Worm (Caenorhabditis elegans) whole organism, L4 larva: ENCODE measurements around the gene clec-165.

Experiments
- F37D6.2 ChIP-seq: sonication (generic microtip); optimal IDR thresholded peaks from 2 replicates; lab custom pipeline; 2016; ENCODE audit warnings: mild to moderate bottlenecking, missing genetic modification characterization, missing compliant biosample characterization
- R02D3.7 ChIP-seq: fragments of 150-350 bp; sonication (generic microtip); optimal IDR thresholded peaks from 3 replicates; lab custom pipeline; 2014; ENCODE audit warnings: missing biosample characterization, missing genetic modification characterization
- T20F7.1 ChIP-seq: fragments of 200-800 bp; sonication (Bioruptor generic); optimal IDR thresholded peaks from 2 replicates; lab custom pipeline; 2018; ENCODE audit warnings: mild to moderate bottlenecking, missing genetic modification characterization, missing compliant biosample characterization
- T26A8.4 ChIP-seq: fragments of 200-800 bp; sonication (Bioruptor generic); IDR thresholded peaks from 2 replicates; pipeline ENCODE4 v1.3.6; 2022; ENCODE audit warnings: missing genetic modification characterization, missing compliant biosample characterization
- Y48G9A.11 ChIP-seq: fragments of 200-800 bp; sonication (Bioruptor generic); IDR thresholded peaks from 2 replicates; pipeline ENCODE4 v1.3.6; 2022; ENCODE audit warnings: missing genetic modification reagents, missing genetic modification characterization, missing compliant biosample characterization
- Y75B8A.6 ChIP-seq: fragments of 200-800 bp; sonication (Bioruptor generic); IDR thresholded peaks from 2 replicates; pipeline ENCODE4 v1.3.6; 2022; ENCODE audit warnings: missing genetic modification reagents, missing genetic modification characterization, missing compliant biosample characterization
- ZK337.2 ChIP-seq: fragments of 200-800 bp; sonication (Bioruptor generic); IDR thresholded peaks from 2 replicates; pipeline ENCODE4 v1.3.6; 2022; ENCODE audit warnings: missing genetic modification reagents, missing genetic modification characterization, missing compliant biosample characterization
- ceh-20 ChIP-seq: fragments of 200-800 bp; sonication (Bioruptor generic); IDR thresholded peaks from 2 replicates; pipeline ENCODE4 v1.3.6; 2022; ENCODE audit warnings: missing genetic modification reagents, missing genetic modification characterization, missing compliant biosample characterization
- ceh-62 ChIP-seq: sonication (generic microtip); optimal IDR thresholded peaks from 2 replicates; lab custom pipeline; 2017; ENCODE audit warnings: missing biosample characterization, missing genetic modification characterization
- cey-2 ChIP-seq: sonication (generic microtip); optimal IDR thresholded peaks from 3 replicates; lab custom pipeline; 2017; ENCODE audit warnings: missing genetic modification characterization, mild to moderate bottlenecking, missing compliant biosample characterization, antibody characterized with exemption, borderline replicate concordance; ENCODE audit not compliant: insufficient read depth
- daf-16 ChIP-seq, 3 experiments: sonication (generic microtip); optimal IDR thresholded peaks; 2 replicates each; lab custom pipeline; 2016 to 2017; ENCODE audit warnings: missing genetic modification characterization in 3 of 3, missing genetic modification reagents in 3 of 3, mild to moderate bottlenecking in 2 of 3, missing compliant biosample characterization in 2 of 3, missing biosample characterization in 1 of 3, moderate library complexity in 1 of 3
- daf-8 ChIP-seq: fragments of 200-800 bp; sonication (Bioruptor generic); IDR thresholded peaks from 2 replicates; pipeline ENCODE4 v1.3.6; 2022; ENCODE audit warnings: missing genetic modification characterization, missing compliant biosample characterization
- dmd-6 ChIP-seq: fragments of 200-800 bp; sonication (Bioruptor generic); IDR thresholded peaks from 2 replicates; pipeline ENCODE4 v1.3.6; 2022; ENCODE audit warnings: missing genetic modification reagents, missing genetic modification characterization, missing compliant biosample characterization
- dmd-8 ChIP-seq: fragments of 200-800 bp; sonication (Bioruptor generic); IDR thresholded peaks from 2 replicates; pipeline ENCODE4 v1.3.6; 2022; ENCODE audit warnings: missing genetic modification characterization, missing compliant biosample characterization
- duxl-1 ChIP-seq: sonication (generic microtip); optimal IDR thresholded peaks from 2 replicates; lab custom pipeline; 2016; ENCODE audit warnings: mild to moderate bottlenecking, missing genetic modification characterization, moderate library complexity, missing compliant biosample characterization; ENCODE audit not compliant: poor library complexity
- dve-1 ChIP-seq: sonication (generic microtip); optimal IDR thresholded peaks from 2 replicates; lab custom pipeline; 2017; ENCODE audit warnings: antibody characterized with exemption, mild to moderate bottlenecking, missing genetic modification characterization, missing compliant biosample characterization; ENCODE audit not compliant: insufficient read depth
- egl-43 ChIP-seq: fragments of 200-800 bp; sonication (Bioruptor generic); IDR thresholded peaks from 2 replicates; pipeline ENCODE4 v1.3.6; 2022; ENCODE audit warnings: missing genetic modification reagents, missing genetic modification characterization, missing compliant biosample characterization
- hif-1 ChIP-seq, 2 experiments: sonication (generic microtip); optimal IDR thresholded peaks; 2 replicates each; lab custom pipeline; 2016 to 2017; ENCODE audit warnings: missing compliant biosample characterization in 2 of 2, missing genetic modification characterization in 2 of 2, missing genetic modification reagents in 2 of 2, missing genotype in 2 of 2, mild to moderate bottlenecking in 1 of 2
- hlh-11 ChIP-seq: fragments of 200-800 bp; sonication (Bioruptor generic); optimal IDR thresholded peaks from 2 replicates; lab custom pipeline; 2018; ENCODE audit warnings: mild to moderate bottlenecking, missing genetic modification characterization, missing compliant biosample characterization
- hmg-1.1 ChIP-seq: fragments of 200-800 bp; sonication (Bioruptor generic); IDR thresholded peaks from 2 replicates; pipeline ENCODE4 v1.3.6; 2022; ENCODE audit warnings: missing genetic modification reagents, missing genetic modification characterization, missing compliant biosample characterization
- lim-7 ChIP-seq: fragments of 200-800 bp; sonication (Bioruptor generic); IDR thresholded peaks from 2 replicates; pipeline ENCODE4 v1.3.6; 2022; ENCODE audit warnings: missing genetic modification characterization, missing compliant biosample characterization
- lin-1 ChIP-seq: fragments of 200-800 bp; sonication (Bioruptor generic); IDR thresholded peaks from 2 replicates; pipeline ENCODE4 v1.3.6; 2022; ENCODE audit warnings: missing genetic modification reagents, missing genetic modification characterization, missing compliant biosample characterization
- lin-13 ChIP-seq: fragments of 150-350 bp; optimal IDR thresholded peaks from 2 replicates; lab custom pipeline; 2014; ENCODE audit warnings: missing biosample characterization, missing genetic modification reagents, missing genetic modification characterization
- lin-38 ChIP-seq: fragments of 200-800 bp; sonication (Bioruptor generic); IDR thresholded peaks from 2 replicates; pipeline ENCODE4 v1.3.6; 2022; ENCODE audit warnings: missing genetic modification reagents, missing genetic modification characterization, missing compliant biosample characterization
- lir-3 ChIP-seq: sonication (generic microtip); optimal IDR thresholded peaks from 2 replicates; lab custom pipeline; 2016; ENCODE audit warnings: mild to moderate bottlenecking, missing genetic modification characterization, missing compliant biosample characterization
- mdt-29 ChIP-seq: fragments of 200-800 bp; sonication (Bioruptor generic); IDR thresholded peaks from 2 replicates; pipeline ENCODE4 v1.3.6; 2022; ENCODE audit warnings: missing genetic modification reagents, missing genetic modification characterization, missing compliant biosample characterization
- mxl-2 ChIP-seq: fragments of 200-800 bp; sonication (Bioruptor generic); conservative IDR thresholded peaks from 2 replicates; pipeline ENCODE4 v1.3.6; 2022; ENCODE audit warnings: missing genetic modification reagents, missing genetic modification characterization, missing compliant biosample characterization
- nhr-10 ChIP-seq: fragments of 150-350 bp; optimal IDR thresholded peaks from 2 replicates; lab custom pipeline; 2014; ENCODE audit warnings: missing biosample characterization, missing genetic modification characterization
- nhr-28 ChIP-seq: fragments of 150-350 bp; optimal IDR thresholded peaks from 2 replicates; lab custom pipeline; 2014; ENCODE audit warnings: missing biosample characterization, missing genetic modification characterization
- nhr-42 ChIP-seq: fragments of 200-800 bp; sonication (Bioruptor generic); IDR thresholded peaks from 2 replicates; pipeline ENCODE4 v1.3.6; 2022; ENCODE audit warnings: missing genetic modification characterization, missing compliant biosample characterization
- nhr-48 ChIP-seq: sonication (generic microtip); optimal IDR thresholded peaks from 2 replicates; lab custom pipeline; 2016; ENCODE audit warnings: mild to moderate bottlenecking, missing genetic modification characterization, missing compliant biosample characterization
- nhr-77 ChIP-seq: fragments of 150-350 bp; optimal IDR thresholded peaks from 2 replicates; lab custom pipeline; 2014; ENCODE audit warnings: missing biosample characterization, missing genetic modification characterization
- php-3 ChIP-seq: fragments of 200-800 bp; sonication (Bioruptor generic); IDR thresholded peaks from 2 replicates; pipeline ENCODE4 v1.3.6; 2022; ENCODE audit warnings: missing genetic modification reagents, missing genetic modification characterization, missing compliant biosample characterization
- pqm-1 ChIP-seq: sonication (generic microtip); optimal IDR thresholded peaks from 2 replicates; lab custom pipeline; 2017; ENCODE audit warnings: missing biosample characterization, missing genetic modification characterization
- snpc-1.2 ChIP-seq: fragments of 200-800 bp; sonication (Bioruptor generic); IDR thresholded peaks from 2 replicates; pipeline ENCODE4 v1.3.6; 2022; ENCODE audit warnings: missing genetic modification reagents, missing genetic modification characterization, missing compliant biosample characterization
- tag-97 ChIP-seq: fragments of 200-800 bp; sonication (Bioruptor generic); IDR thresholded peaks from 2 replicates; pipeline ENCODE4 v1.3.6; 2022; ENCODE audit warnings: missing genetic modification characterization, missing compliant biosample characterization
- tra-1 ChIP-seq: fragments of 200-800 bp; sonication (Bioruptor generic); IDR thresholded peaks from 2 replicates; pipeline ENCODE4 v1.3.6; 2022; ENCODE audit warnings: missing genetic modification reagents, missing genetic modification characterization, missing compliant biosample characterization
- unc-130 ChIP-seq: sonication (generic microtip); optimal IDR thresholded peaks from 2 replicates; lab custom pipeline; 2016; ENCODE audit warnings: missing genetic modification reagents, missing genetic modification characterization, missing compliant biosample characterization
- unc-62 ChIP-seq, 3 experiments: fragments of 150-350 bp in 1 of 3; sonication (generic microtip); optimal IDR thresholded peaks in 2 of 3; peaks in 1 of 3; 1 replicate in 1 of 3; 2 replicates in 2 of 3; lab custom pipeline; 2014 to 2017; ENCODE audit warnings: missing biosample characterization in 3 of 3, missing genetic modification characterization in 3 of 3, missing genetic modification reagents in 3 of 3, missing genotype in 1 of 3
- zip-11 ChIP-seq: fragments of 200-800 bp; sonication (Bioruptor generic); IDR thresholded peaks from 2 replicates; pipeline ENCODE4 v1.3.6; 2022; ENCODE audit warnings: missing genetic modification characterization, missing compliant biosample characterization

clec-165 gene

DNA sequence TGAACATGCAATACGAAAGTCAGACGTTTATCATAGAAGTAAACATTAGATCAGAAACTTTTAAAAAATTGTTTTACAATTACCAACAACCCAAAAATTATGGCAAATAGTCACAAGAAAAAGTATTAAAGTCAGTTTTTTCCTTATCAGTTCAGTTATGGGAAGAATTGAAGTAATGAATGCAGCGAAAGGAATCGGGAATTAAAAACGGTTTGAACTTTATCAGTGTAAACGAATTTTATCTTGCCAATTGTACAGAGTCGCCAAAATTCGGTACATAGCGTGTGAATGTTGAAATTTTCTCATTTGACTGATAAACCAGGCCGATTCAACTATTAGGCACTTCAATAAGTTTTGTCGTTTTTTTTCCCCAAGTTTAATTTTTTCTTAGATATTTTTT lies 19.5 kb upstream of the clec-165 start:
- TF ChIP-seq nhr-77 (tag; lab: Kevin White, UChicago), result peak; percentile 73
- TF ChIP-seq Y75B8A.6, result no peak
- TF ChIP-seq php-3 (GFP tag; lab: Robert Waterston, UW), result peak; percentile 68
- peak; percentile 63 for TF ChIP-seq hlh-11 (tag; lab: Kevin White, UChicago)
- no peak for TF ChIP-seq daf-16 (GFP tag; optimal IDR thresholded peaks at IDR 0.05; lab: Kevin White, UChicago)
- peak; percentile 71 for TF ChIP-seq daf-16 (tag; optimal IDR thresholded peaks at IDR 0.05; lab: Kevin White, UChicago)
- no peak for TF ChIP-seq dmd-8
- peak; percentile 98 for TF ChIP-seq pqm-1 (tag; lab: Kevin White, UChicago)
- peak; percentile 67 for TF ChIP-seq dve-1
- peak; percentile 78 for TF ChIP-seq nhr-28 (tag; lab: Kevin White, UChicago)
- TF ChIP-seq mdt-29, result no peak
- TF ChIP-seq lir-3 (tag; lab: Kevin White, UChicago), result no peak
- TF ChIP-seq lin-1, result 0 out of 2 replicates have a peak, but pooled peaks have one; percentile 11
- TF ChIP-seq dmd-6 (GFP tag; lab: Robert Waterston, UW), result peak; percentile 85
- TF ChIP-seq, all 104 proteins: peak for 9

DNA sequence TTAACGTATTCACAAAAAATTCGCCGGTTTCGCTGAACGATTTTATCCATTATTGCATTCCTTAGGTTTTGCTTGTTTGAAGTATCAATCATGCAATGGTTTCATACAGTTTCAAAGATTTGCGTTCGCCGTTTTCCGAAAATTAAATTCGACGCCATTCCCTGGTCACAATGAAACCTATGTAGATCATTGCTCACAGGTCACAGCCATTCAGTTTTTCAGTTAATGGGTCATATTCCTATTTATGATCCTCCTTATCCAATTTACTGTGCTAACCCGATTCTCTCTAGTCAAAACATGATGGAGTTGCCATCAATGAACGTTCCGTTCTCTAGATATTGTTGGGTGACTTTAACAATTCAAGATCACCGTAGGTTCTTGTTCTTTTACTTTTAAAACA lies 18.2 kb upstream of the clec-165 start, which contains the start of gene F38A1.13:
F38A1.13 (plus strand) TSS at position 301 of the 400 bp plus-strand sequence.
- TF ChIP-seq tag-97 (GFP tag; lab: Robert Waterston, UW) (no peak), lin-1 (no peak), pqm-1 (tag; lab: Kevin White, UChicago) (no peak), daf-8 (GFP tag; lab: Robert Waterston, UW) (no peak), nhr-42 (no peak), T26A8.4 (GFP tag; lab: Robert Waterston, UW) (no peak), hmg-1.1 (GFP tag; lab: Robert Waterston, UW) (no peak), mxl-2 (GFP tag; lab: Robert Waterston, UW) (no peak), egl-43 (no peak), F37D6.2 (no peak), lir-3 (tag; lab: Kevin White, UChicago) (no peak), dve-1 (no peak), tra-1 (GFP tag; lab: Robert Waterston, UW) (no peak), duxl-1 (tag; lab: Kevin White, UChicago) (no peak), snpc-1.2 (GFP tag; lab: Robert Waterston, UW) (no peak), ceh-62 (tag; lab: Kevin White, UChicago) (no peak), cey-2 (tag; lab: Kevin White, UChicago) (no peak)

DNA sequence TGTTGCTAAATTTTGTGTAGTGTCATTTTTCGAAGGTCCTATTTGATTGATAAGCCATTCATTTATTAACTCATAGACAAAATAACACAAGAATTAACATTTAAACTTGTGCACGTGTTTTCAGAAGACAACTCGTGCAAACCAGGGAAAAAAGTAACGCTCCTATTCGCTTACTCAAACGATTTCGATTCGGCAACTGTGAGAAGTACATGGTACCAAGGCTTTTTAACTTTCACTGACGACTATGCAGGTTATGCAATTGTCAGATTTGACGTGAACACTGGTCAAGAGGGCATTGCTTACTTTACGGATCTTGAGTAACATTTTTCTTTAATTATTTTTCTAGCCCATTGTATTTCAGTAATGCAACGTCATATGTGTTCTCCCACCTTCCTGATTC lies 15.2 kb upstream of the clec-165 start:
- TF ChIP-seq unc-130 (no peak), unc-62 (GFP tag; optimal IDR thresholded peaks at IDR 0.05 in 1 of 2; lab: Kevin White, UChicago) (peak in 1 of 2 experiments; percentile 97), unc-62 (tag; optimal IDR thresholded peaks at IDR 0.05; lab: Kevin White, UChicago) (no peak)

ce11 chrIV:1261024-1261423 lies 14.3 kb upstream of the clec-165 start, which contains the start of gene clec-169:
Gene clec-169, plus strand, starts transcription at chrIV:1261324.
- TF ChIP-seq mdt-29, result no peak
- peak; percentile 20 for TF ChIP-seq nhr-28 (tag; lab: Kevin White, UChicago)
- no peak for TF ChIP-seq hif-1 (tag; optimal IDR thresholded peaks at IDR 0.05; lab: Kevin White, UChicago)
- TF ChIP-seq dmd-6 (GFP tag; lab: Robert Waterston, UW), result 0 out of 2 replicates have a peak, but pooled peaks have one; percentile 25
- TF ChIP-seq tra-1 (GFP tag; lab: Robert Waterston, UW), result no peak
- TF ChIP-seq pqm-1 (tag; lab: Kevin White, UChicago), result peak; percentile 25
- peak in 1 of 2 experiments; percentile 15 for TF ChIP-seq unc-62 (GFP tag; optimal IDR thresholded peaks at IDR 0.05 in 1 of 2; lab: Kevin White, UChicago)
- no peak for TF ChIP-seq unc-62 (tag; optimal IDR thresholded peaks at IDR 0.05; lab: Kevin White, UChicago)
- TF ChIP-seq hlh-11 (tag; lab: Kevin White, UChicago), result no peak
- no peak for TF ChIP-seq ceh-20
- TF ChIP-seq, all 104 proteins: peak for 4

- TF ChIP-seq ceh-62 (tag; lab: Kevin White, UChicago) (no peak), F37D6.2 (no peak), ZK337.2 (no peak), R02D3.7 (no peak), nhr-10 (no peak), lim-7 (0 out of 2 replicates have a peak, but pooled peaks have one; percentile 17), nhr-48 (tag; lab: Kevin White, UChicago) (no peak), Y48G9A.11 (GFP tag; lab: Robert Waterston, UW) (0 out of 2 replicates have a peak, but pooled peaks have one; percentile 44), lin-38 (GFP tag; lab: Robert Waterston, UW) (no peak), lin-13 (no peak), hlh-11 (tag; lab: Kevin White, UChicago) (no peak), T20F7.1 (no peak), zip-11 (GFP tag; lab: Robert Waterston, UW) (no peak)
These were observed 13.8 kb upstream of the clec-165 start for ce11 chrIV:1260474-1260873.
